Worm (Caenorhabditis elegans) whole organism, young adult: Measurements from ENCODE around the gene dmd-9.

Source experiments
- B0336.3 ChIP-seq: fragments of 200-800 bp; sonication (Bioruptor generic); IDR thresholded peaks from 2 replicates; pipeline ENCODE4 v1.3.6; 2022; ENCODE audit warnings: missing genetic modification characterization, missing compliant biosample characterization
- C06A6.2 ChIP-seq: fragments of 200-800 bp; sonication (Bioruptor generic); conservative IDR thresholded peaks from 2 replicates; pipeline ENCODE4 v1.3.6; 2022; ENCODE audit warnings: missing genetic modification characterization, missing compliant biosample characterization
- F33H1.4 ChIP-seq: fragments of 200-800 bp; sonication (Bioruptor generic); IDR thresholded peaks from 2 replicates; pipeline ENCODE4 v1.3.6; 2022; ENCODE audit warnings: missing genetic modification reagents, missing genetic modification characterization, missing compliant biosample characterization
- F37B4.10 ChIP-seq: fragments of 200-800 bp; sonication (Bioruptor generic); IDR thresholded peaks from 2 replicates; pipeline ENCODE4 v1.3.6; 2022; ENCODE audit warnings: missing genetic modification characterization, missing compliant biosample characterization
- F39B2.1 ChIP-seq: fragments of 200-800 bp; sonication (Bioruptor generic); IDR thresholded peaks from 2 replicates; pipeline ENCODE4 v1.3.6; 2022; ENCODE audit warnings: missing genetic modification reagents, missing genetic modification characterization, missing compliant biosample characterization
- F49E8.2 ChIP-seq: sonication (generic microtip); optimal IDR thresholded peaks from 3 replicates; lab custom pipeline; 2017; ENCODE audit warnings: missing genetic modification characterization, mild to moderate bottlenecking, missing compliant biosample characterization, antibody characterized with exemption, moderate library complexity; ENCODE audit not compliant: insufficient read depth
- K11D2.4 ChIP-seq: fragments of 200-800 bp; sonication (Bioruptor generic); IDR thresholded peaks from 2 replicates; pipeline ENCODE4 v1.3.6; 2022; ENCODE audit warnings: missing genetic modification reagents, missing genetic modification characterization, missing compliant biosample characterization
- K12H6.12 ChIP-seq: fragments of 200-800 bp; sonication (Bioruptor generic); optimal IDR thresholded peaks from 2 replicates; lab custom pipeline; 2018; ENCODE audit warnings: mild to moderate bottlenecking, missing genetic modification characterization, missing compliant biosample characterization
- T07F8.4 ChIP-seq: sonication (generic microtip); optimal IDR thresholded peaks from 2 replicates; lab custom pipeline; 2016; ENCODE audit warnings: mild to moderate bottlenecking, missing genetic modification characterization, moderate library complexity, missing compliant biosample characterization
- Y79H2A.3 ChIP-seq: fragments of 200-800 bp; sonication (Bioruptor generic); conservative IDR thresholded peaks from 2 replicates; pipeline ENCODE4 v1.3.6; 2022; ENCODE audit warnings: missing genetic modification reagents, missing genetic modification characterization, missing compliant biosample characterization
- ZK185.1 ChIP-seq: sonication (generic microtip); optimal IDR thresholded peaks from 2 replicates; lab custom pipeline; 2016; ENCODE audit warnings: mild to moderate bottlenecking, missing genetic modification characterization, missing compliant biosample characterization; ENCODE audit not compliant: poor library complexity, severe bottlenecking
- akir-1 ChIP-seq: fragments of 200-800 bp; sonication (Bioruptor generic); optimal IDR thresholded peaks from 2 replicates; lab custom pipeline; 2018; ENCODE audit warnings: mild to moderate bottlenecking, missing genetic modification characterization, moderate library complexity, missing compliant biosample characterization
- aptf-3 ChIP-seq: fragments of 200-800 bp; sonication (Bioruptor generic); IDR thresholded peaks from 2 replicates; pipeline ENCODE4 v1.3.6; 2022; ENCODE audit warnings: missing genetic modification characterization, missing compliant biosample characterization
- attf-5 ChIP-seq: fragments of 200-800 bp; sonication (Bioruptor generic); optimal IDR thresholded peaks from 2 replicates; lab custom pipeline; 2018; ENCODE audit warnings: mild to moderate bottlenecking, missing genetic modification characterization, missing compliant biosample characterization
- attf-6 ChIP-seq: fragments of 200-800 bp; sonication (Bioruptor generic); IDR thresholded peaks from 2 replicates; pipeline ENCODE4 v1.3.6; 2022; ENCODE audit warnings: missing genetic modification reagents, missing genetic modification characterization, missing compliant biosample characterization
- cebp-2 ChIP-seq: fragments of 200-800 bp; sonication (Bioruptor generic); IDR thresholded peaks from 2 replicates; pipeline ENCODE4 v1.3.6; 2022; ENCODE audit warnings: missing genetic modification characterization, missing compliant biosample characterization
- ceh-100 ChIP-seq: fragments of 200-800 bp; sonication (Bioruptor generic); IDR thresholded peaks from 2 replicates; pipeline ENCODE4 v1.3.6; 2022; ENCODE audit warnings: missing genetic modification reagents, missing genetic modification characterization, missing compliant biosample characterization
- ceh-79 ChIP-seq: sonication (generic microtip); optimal IDR thresholded peaks from 2 replicates; lab custom pipeline; 2017; ENCODE audit warnings: mild to moderate bottlenecking, missing genetic modification characterization, missing compliant biosample characterization
- chd-7 ChIP-seq: sonication (generic microtip); optimal IDR thresholded peaks from 2 replicates; lab custom pipeline; 2016; ENCODE audit warnings: mild to moderate bottlenecking, missing genetic modification characterization, moderate library complexity, missing compliant biosample characterization
- dox-1 ChIP-seq: fragments of 200-800 bp; sonication (Bioruptor generic); IDR thresholded peaks from 2 replicates; pipeline ENCODE4 v1.3.6; 2022; ENCODE audit warnings: missing genetic modification reagents, missing genetic modification characterization, missing compliant biosample characterization
- ekl-4 ChIP-seq: fragments of 200-800 bp; sonication (Bioruptor generic); IDR thresholded peaks from 2 replicates; pipeline ENCODE4 v1.3.6; 2022; ENCODE audit warnings: missing genetic modification reagents, missing genetic modification characterization, missing compliant biosample characterization
- ets-4 ChIP-seq: fragments of 200-800 bp; sonication (Bioruptor generic); optimal IDR thresholded peaks from 2 replicates; lab custom pipeline; 2018; ENCODE audit warnings: mild to moderate bottlenecking, missing genetic modification characterization, missing compliant biosample characterization
- gei-17 ChIP-seq: fragments of 200-800 bp; sonication (Bioruptor generic); optimal IDR thresholded peaks from 2 replicates; lab custom pipeline; 2018; ENCODE audit warnings: mild to moderate bottlenecking, missing genetic modification characterization, missing compliant biosample characterization
- him-1 ChIP-seq: sonication (generic microtip); optimal IDR thresholded peaks from 2 replicates; lab custom pipeline; 2016; ENCODE audit warnings: missing genotype, missing genetic modification reagents, missing genetic modification characterization, missing compliant biosample characterization
- hsf-1 ChIP-seq: fragments of 200-800 bp; sonication (Bioruptor generic); IDR thresholded peaks from 2 replicates; pipeline ENCODE4 v1.3.6; 2022; ENCODE audit warnings: missing genetic modification reagents, missing genetic modification characterization, missing compliant biosample characterization
- lag-1 ChIP-seq: fragments of 200-800 bp; sonication (Bioruptor generic); IDR thresholded peaks from 2 replicates; pipeline ENCODE4 v1.3.6; 2022; ENCODE audit warnings: missing genetic modification reagents, missing genetic modification characterization, missing compliant biosample characterization
- lin-26 ChIP-seq: fragments of 200-800 bp; sonication (Bioruptor generic); IDR thresholded peaks from 2 replicates; pipeline ENCODE4 v1.3.6; 2022; ENCODE audit warnings: missing genetic modification reagents, missing genetic modification characterization, missing compliant biosample characterization
- lin-40 ChIP-seq: sonication (generic microtip); optimal IDR thresholded peaks from 2 replicates; lab custom pipeline; 2016; ENCODE audit warnings: missing genetic modification characterization, mild to moderate bottlenecking, missing compliant biosample characterization, missing genotype, missing genetic modification reagents
- lsl-1 ChIP-seq: fragments of 200-800 bp; sonication (Bioruptor generic); optimal IDR thresholded peaks from 2 replicates; lab custom pipeline; 2018; ENCODE audit warnings: mild to moderate bottlenecking, missing genetic modification characterization, moderate library complexity, missing compliant biosample characterization
- madf-10 ChIP-seq: sonication (generic microtip); optimal IDR thresholded peaks from 2 replicates; lab custom pipeline; 2016; ENCODE audit warnings: mild to moderate bottlenecking, missing genetic modification characterization, missing compliant biosample characterization
- mcd-1 ChIP-seq: fragments of 200-800 bp; sonication (Bioruptor generic); IDR thresholded peaks from 2 replicates; pipeline ENCODE4 v1.3.6; 2022; ENCODE audit warnings: missing genetic modification reagents, missing genetic modification characterization, missing compliant biosample characterization
- mel-28 ChIP-seq: sonication (generic microtip); optimal IDR thresholded peaks from 2 replicates; lab custom pipeline; 2016; ENCODE audit warnings: borderline replicate concordance, mild to moderate bottlenecking, missing genetic modification characterization, missing compliant biosample characterization
- nhr-90 ChIP-seq: sonication (generic microtip); optimal IDR thresholded peaks from 2 replicates; lab custom pipeline; 2016; ENCODE audit warnings: missing genotype, mild to moderate bottlenecking, missing genetic modification characterization, missing compliant biosample characterization
- pbrm-1 ChIP-seq: fragments of 200-800 bp; sonication (Bioruptor generic); IDR thresholded peaks from 2 replicates; pipeline ENCODE4 v1.3.6; 2022; ENCODE audit warnings: missing genetic modification reagents, missing genetic modification characterization, missing compliant biosample characterization
- pha-4 ChIP-seq: fragments of 150-350 bp; sonication (generic microtip); optimal IDR thresholded peaks from 2 replicates; lab custom pipeline; 2014; ENCODE audit warnings: missing biosample characterization, missing genetic modification reagents, missing genetic modification characterization
- rcor-1 ChIP-seq: fragments of 200-800 bp; sonication (Bioruptor generic); IDR thresholded peaks from 2 replicates; pipeline ENCODE4 v1.3.6; 2022; ENCODE audit warnings: missing genetic modification reagents, missing genetic modification characterization, missing compliant biosample characterization
- repo-1 ChIP-seq: sonication (generic microtip); optimal IDR thresholded peaks from 2 replicates; lab custom pipeline; 2017; ENCODE audit warnings: mild to moderate bottlenecking, missing genetic modification characterization, missing compliant biosample characterization
- sea-2 ChIP-seq: fragments of 200-800 bp; sonication (Bioruptor generic); IDR thresholded peaks from 2 replicates; pipeline ENCODE4 v1.3.6; 2022; ENCODE audit warnings: missing genetic modification characterization, missing compliant biosample characterization
- snpc-4 ChIP-seq, 5 experiments: fragments of 150-350 bp in 1 of 5; sonication (generic microtip) in 4 of 5; optimal IDR thresholded peaks; 2 replicates each; lab custom pipeline; 2014 to 2018; ENCODE audit warnings: missing genetic modification characterization in 5 of 5, missing biosample characterization in 3 of 5, antibody characterized with exemption in 2 of 5, mild to moderate bottlenecking in 2 of 5, missing compliant biosample characterization in 2 of 5, missing genotype in 2 of 5, moderate library complexity in 2 of 5, missing genetic modification reagents in 1 of 5
- somi-1 ChIP-seq: fragments of 200-800 bp; sonication (Bioruptor generic); optimal IDR thresholded peaks from 2 replicates; lab custom pipeline; 2018; ENCODE audit warnings: mild to moderate bottlenecking, missing genetic modification characterization, missing compliant biosample characterization
- tbp1 ChIP-seq: fragments of 200-800 bp; sonication (Bioruptor generic); optimal IDR thresholded peaks from 2 replicates; lab custom pipeline; 2018; ENCODE audit warnings: mild to moderate bottlenecking, missing genetic modification characterization, missing compliant biosample characterization
- tbx-9 ChIP-seq: sonication (generic microtip); optimal IDR thresholded peaks from 2 replicates; lab custom pipeline; 2016; ENCODE audit warnings: borderline replicate concordance, missing genetic modification characterization, inconsistent platforms, missing compliant biosample characterization
- unc-130 ChIP-seq: sonication (generic microtip); optimal IDR thresholded peaks from 2 replicates; lab custom pipeline; 2016; ENCODE audit warnings: missing genetic modification reagents, missing genetic modification characterization, missing compliant biosample characterization
- unc-62 ChIP-seq: fragments of 150-350 bp; optimal IDR thresholded peaks from 2 replicates; lab custom pipeline; 2014; ENCODE audit warnings: missing biosample characterization, missing genetic modification reagents, missing genetic modification characterization
- zim-3 ChIP-seq: sonication (generic microtip); optimal IDR thresholded peaks from 2 replicates; lab custom pipeline; 2017; ENCODE audit warnings: mild to moderate bottlenecking, missing genetic modification characterization, moderate library complexity, missing compliant biosample characterization
- ztf-25 ChIP-seq: fragments of 200-800 bp; sonication (Bioruptor generic); IDR thresholded peaks from 2 replicates; pipeline ENCODE4 v1.3.6; 2022; ENCODE audit warnings: missing genetic modification reagents, missing genetic modification characterization, missing compliant biosample characterization
- ztf-3 ChIP-seq: fragments of 200-800 bp; sonication (Bioruptor generic); optimal IDR thresholded peaks from 2 replicates; lab custom pipeline; 2018; ENCODE audit warnings: mild to moderate bottlenecking, missing genetic modification characterization, missing compliant biosample characterization
- ztf-6 ChIP-seq: fragments of 200-800 bp; sonication (Bioruptor generic); IDR thresholded peaks from 2 replicates; pipeline ENCODE4 v1.3.6; 2022; ENCODE audit warnings: missing genetic modification reagents, missing genetic modification characterization, missing compliant biosample characterization

The dmd-9 gene

ce11 chrIV:3227549-3228139 is 26.7 kb downstream of the dmd-9 start (continued):
- no peak for TF ChIP-seq somi-1
- TF ChIP-seq unc-62 (GFP tag; lab: Kevin White, UChicago) = peak; percentile 61
- TF ChIP-seq attf-6 (GFP tag; lab: Robert Waterston, UW) = no peak
- peak; percentile 64 for TF ChIP-seq nhr-90 (tag; lab: Kevin White, UChicago)
- TF ChIP-seq ceh-100 (GFP tag; lab: Robert Waterston, UW) = no peak
- TF ChIP-seq repo-1 (tag; lab: Kevin White, UChicago) = no peak
- TF ChIP-seq ztf-3 (GFP tag; lab: Kevin White, UChicago) = no peak
- TF ChIP-seq lsl-1 (GFP tag; lab: Kevin White, UChicago) = no peak
- peak; percentile 77 for TF ChIP-seq ets-4 (GFP tag; lab: Kevin White, UChicago)
- no peak for TF ChIP-seq akir-1 (GFP tag; lab: Kevin White, UChicago)
- TF ChIP-seq tbp1 = peak; percentile 20
- no peak for TF ChIP-seq mel-28
- no peak for TF ChIP-seq rcor-1 (GFP tag; lab: Robert Waterston, UW)
- 0 out of 2 replicates have a peak, but pooled peaks have one; percentile 27 for TF ChIP-seq ekl-4
- no peak for TF ChIP-seq snpc-4 (GFP tag; optimal IDR thresholded peaks at IDR 0.05; lab: Kevin White, UChicago)
- TF ChIP-seq snpc-4 (tag; optimal IDR thresholded peaks at IDR 0.05; lab: Kevin White, UChicago) = peak in 2 of 4 experiments; percentile 42 to 47
- peak; percentile 2 for TF ChIP-seq K12H6.12 (tag; lab: Kevin White, UChicago)
- TF ChIP-seq him-1 (tag; lab: Kevin White, UChicago) = no peak
- no peak for TF ChIP-seq gei-17
- peak; percentile 42 for TF ChIP-seq lin-40
- TF ChIP-seq ZK185.1 = no peak
- no peak for TF ChIP-seq pbrm-1
- TF ChIP-seq cebp-2 = no peak
- TF ChIP-seq mcd-1 = no peak
- no peak for TF ChIP-seq ztf-6
- TF ChIP-seq chd-7 (tag; lab: Kevin White, UChicago) = peak; percentile 48
- TF ChIP-seq madf-10 (tag; lab: Kevin White, UChicago) = no peak
- TF ChIP-seq B0336.3 (GFP tag; lab: Robert Waterston, UW) = peak; percentile 53; the same call in 1 of the 2 replicates
- no peak for TF ChIP-seq lin-26 (GFP tag; lab: Robert Waterston, UW)
- no peak for TF ChIP-seq sea-2 (GFP tag; lab: Robert Waterston, UW)
- TF ChIP-seq aptf-3 (GFP tag; lab: Robert Waterston, UW) = no peak
- no peak for TF ChIP-seq F37B4.10 (GFP tag; lab: Robert Waterston, UW)
- no peak for TF ChIP-seq K11D2.4 (GFP tag; lab: Robert Waterston, UW)
- no peak for TF ChIP-seq F49E8.2 (tag; lab: Kevin White, UChicago)
- no peak for TF ChIP-seq lag-1 (GFP tag; lab: Robert Waterston, UW)
- TF ChIP-seq ztf-25 = no peak
- TF ChIP-seq pha-4 (tag; lab: Kevin White, UChicago) = no peak
- TF ChIP-seq attf-5 = peak; percentile 59
- TF ChIP-seq F39B2.1 (GFP tag; lab: Robert Waterston, UW) = no peak
- TF ChIP-seq dox-1 = peak; percentile 75
- TF ChIP-seq zim-3 (tag; lab: Kevin White, UChicago) = no peak
- no peak for TF ChIP-seq Y79H2A.3 (GFP tag; lab: Robert Waterston, UW)
- TF ChIP-seq ceh-79 (tag; lab: Kevin White, UChicago) = no peak
- no peak for TF ChIP-seq T07F8.4 (tag; lab: Kevin White, UChicago)
- TF ChIP-seq hsf-1 (GFP tag; lab: Robert Waterston, UW) = no peak
- no peak for TF ChIP-seq tbx-9 (tag; lab: Kevin White, UChicago)
- no peak for TF ChIP-seq F33H1.4
- no peak for TF ChIP-seq C06A6.2 (GFP tag; lab: Robert Waterston, UW)
- TF ChIP-seq unc-130 (GFP tag; lab: Kevin White, UChicago) = no peak
